Worm (Caenorhabditis elegans): Measurements from ENCODE around the gene cnp-3.

cnp-3 gene

DNA sequence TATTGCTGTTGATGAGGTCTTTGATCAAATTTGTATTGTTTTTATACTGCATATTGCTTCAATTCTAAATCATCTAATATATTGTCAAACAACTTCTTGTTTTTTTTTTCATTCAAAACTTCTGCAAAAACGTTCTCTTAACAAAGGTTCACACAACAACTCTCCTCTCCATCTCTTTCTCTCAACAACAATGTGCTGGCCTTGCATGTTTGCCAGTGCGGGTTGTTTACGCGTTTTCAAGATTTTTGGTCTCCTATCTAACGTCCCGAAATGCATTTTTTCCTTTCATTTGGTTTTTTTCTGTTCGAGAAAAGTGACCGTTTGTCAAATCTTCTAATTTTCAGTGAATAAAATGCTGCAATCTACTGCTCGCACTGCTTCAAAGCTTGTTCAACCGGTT lies 45.5 kb downstream of the cnp-3 start, which contains the start of gene sod-3:
sod-3 (plus strand) TSS at position 338 of the 400 bp plus-strand sequence.
- TF ChIP-seq Y67H2A.10 (GFP tag; conservative IDR thresholded peaks at IDR 0.05): no peak
- no peak for TF ChIP-seq bed-1 (GFP tag; IDR thresholded peaks at IDR 0.05)
- TF ChIP-seq madf-10 (tag; optimal IDR thresholded peaks at IDR 0.05): no peak
- no peak for TF ChIP-seq attf-5 (GFP tag; optimal IDR thresholded peaks at IDR 0.05)
- no peak for TF ChIP-seq F22D6.2 (tag; optimal IDR thresholded peaks at IDR 0.05)
- no peak for TF ChIP-seq die-1 (tag; optimal IDR thresholded peaks at IDR 0.05)
- no peak for TF ChIP-seq ZK185.1 (tag; optimal IDR thresholded peaks at IDR 0.05; ENCODE audit: poor library complexity, severe bottlenecking)
- no peak for TF ChIP-seq nhr-80 (tag; optimal IDR thresholded peaks at IDR 0.05)
- TF ChIP-seq snpc-1.3 (tag; optimal IDR thresholded peaks at IDR 0.05; ENCODE audit: insufficient read depth): no peak
- TF ChIP-seq snpc-4 (GFP tag; optimal IDR thresholded peaks at IDR 0.05): no peak
- TF ChIP-seq snpc-4 (tag; optimal IDR thresholded peaks at IDR 0.05): no peak

Measured in whole organism, young adult.